Worm (Caenorhabditis elegans) whole organism, early embryonic: ENCODE measurements around the gene Y7A5A.3.

Experiments used
- flt-1 ChIP-seq: fragments of 200-800 bp; sonication (Bioruptor generic); IDR thresholded peaks from 2 replicates; pipeline ENCODE4 v1.3.6; 2022; ENCODE audit warnings: missing genetic modification characterization, missing compliant biosample characterization
- tbx-11 ChIP-seq: fragments of 200-800 bp; sonication (Bioruptor generic); IDR thresholded peaks from 2 replicates; pipeline ENCODE4 v1.3.6; 2022; ENCODE audit warnings: missing genetic modification characterization, missing compliant biosample characterization
- tra-4 ChIP-seq: sonication (generic microtip); optimal IDR thresholded peaks from 2 replicates; lab custom pipeline; 2017; ENCODE audit warnings: missing genetic modification characterization, missing compliant biosample characterization

DNA sequence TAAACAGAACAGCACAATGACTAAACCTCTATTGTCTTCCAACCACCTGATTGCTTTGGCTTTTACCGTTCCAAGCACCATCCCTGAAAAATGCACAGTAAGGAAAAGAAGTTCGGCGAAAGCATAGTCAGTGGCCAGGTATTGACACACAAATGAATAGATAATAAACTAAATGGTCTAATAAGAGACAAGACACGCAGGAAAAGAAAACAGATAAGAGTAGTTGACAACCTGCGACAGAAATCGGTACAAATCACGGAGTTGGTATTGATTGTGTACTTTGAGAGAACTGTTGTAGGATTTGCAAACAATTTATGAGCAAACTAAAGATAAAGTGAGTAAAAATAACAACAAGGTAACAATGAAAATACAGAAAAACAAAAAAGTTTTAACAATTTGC, 13.1 kb downstream of the Y7A5A.3 start, which contains the start of gene Y7A5A.1:
- TF ChIP-seq tbx-11 (GFP tag; lab: Robert Waterston, UW) (no peak), tra-4 (tag; lab: Kevin White, UChicago) (no peak), flt-1 (GFP tag; lab: Robert Waterston, UW) (no peak)
